Worm (Caenorhabditis elegans) whole organism, L4 larva: ENCODE measurements around the gene F35F11.2.

ENCODE experiments used
- R02D3.7 ChIP-seq: fragments of 150-350 bp; sonication (generic microtip); optimal IDR thresholded peaks from 3 replicates; lab custom pipeline; 2014; ENCODE audit warnings: missing biosample characterization, missing genetic modification characterization
- ZK546.5 ChIP-seq, 2 experiments: sonication (generic microtip); optimal IDR thresholded peaks; 2 replicates each; lab custom pipeline; 2017; ENCODE audit warnings: missing biosample characterization in 2 of 2, missing genetic modification characterization in 2 of 2
- arid-1 ChIP-seq: fragments of 200-800 bp; sonication (Bioruptor generic); conservative IDR thresholded peaks from 2 replicates; pipeline ENCODE4 v1.3.6; 2022; ENCODE audit warnings: missing genetic modification reagents, missing genetic modification characterization, missing compliant biosample characterization
- daf-12 ChIP-seq: fragments of 150-350 bp; optimal IDR thresholded peaks from 2 replicates; lab custom pipeline; 2014; ENCODE audit warnings: missing biosample characterization, missing genetic modification reagents, missing genetic modification characterization
- madf-9 ChIP-seq: fragments of 200-800 bp; sonication (Bioruptor generic); conservative IDR thresholded peaks from 2 replicates; pipeline ENCODE4 v1.3.6; 2022; ENCODE audit warnings: missing genetic modification reagents, missing genetic modification characterization, missing compliant biosample characterization
- mdl-1 ChIP-seq, 2 experiments: fragments of 150-350 bp in 1 of 2; sonication (generic microtip) in 1 of 2; optimal IDR thresholded peaks; 2 replicates each; lab custom pipeline; 2014 to 2017; ENCODE audit warnings: missing biosample characterization in 2 of 2, missing genetic modification characterization in 2 of 2
- skn-1 ChIP-seq: fragments of 150-350 bp; optimal IDR thresholded peaks from 2 replicates; lab custom pipeline; 2014; ENCODE audit warnings: missing biosample characterization, missing genetic modification characterization

ce11 chrIV:4082599-4082998 is 42.5 kb downstream of the F35F11.2 start:
- no peak for TF ChIP-seq R02D3.7 (tag; lab: Kevin White, UChicago)
- TF ChIP-seq madf-9 (GFP tag; lab: Robert Waterston, UW) = no peak
- TF ChIP-seq mdl-1 (tag; optimal IDR thresholded peaks at IDR 0.05; lab: Kevin White, UChicago) = no peak
- no peak for TF ChIP-seq arid-1 (GFP tag; lab: Robert Waterston, UW)
- TF ChIP-seq daf-12 (tag; lab: Kevin White, UChicago) = no peak
- TF ChIP-seq ZK546.5 (tag; optimal IDR thresholded peaks at IDR 0.05; lab: Kevin White, UChicago) = no peak
- no peak for TF ChIP-seq skn-1 (tag; lab: Kevin White, UChicago)
